Worm (Caenorhabditis elegans): ENCODE results near the gene C44B11.1.

The C44B11.1 gene

DNA sequence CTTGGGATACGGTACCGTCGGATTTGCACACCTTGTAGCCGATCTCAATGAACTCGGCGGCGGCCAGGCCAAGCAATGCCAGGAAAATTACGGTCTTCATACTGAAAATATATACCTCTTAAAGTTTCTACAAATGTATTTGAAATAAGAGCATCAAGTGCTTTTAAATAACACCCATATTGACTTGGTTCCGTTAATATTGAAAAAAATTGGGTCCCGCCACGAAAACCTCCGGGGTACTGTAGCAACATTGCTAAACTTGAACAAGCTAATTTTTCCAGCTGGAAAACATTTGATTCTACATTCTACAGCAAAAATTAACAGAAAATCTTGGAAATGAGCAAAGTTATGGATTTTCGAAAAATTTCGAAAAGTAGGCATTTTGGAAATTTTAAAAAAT, 44.3 kb downstream of the C44B11.1 start, which contains the start of gene heh-1:
Gene heh-1, minus strand, starts transcription at position 101 of the 400 bp plus-strand sequence.
- TF ChIP-seq aptf-2 (GFP tag; conservative IDR thresholded peaks at IDR 0.05), result 0 out of 2 replicates have a peak, but pooled peaks have one; percentile 11
- no peak for TF ChIP-seq F23B12.7 (tag; optimal IDR thresholded peaks at IDR 0.05; ENCODE audit: insufficient read depth)

- TF ChIP-seq aptf-3 (GFP tag; IDR thresholded peaks at IDR 0.05), result no peak
- no peak for TF ChIP-seq nhr-80 (tag; optimal IDR thresholded peaks at IDR 0.05)
- no peak for TF ChIP-seq sdz-38 (tag; optimal IDR thresholded peaks at IDR 0.05)
- no peak for TF ChIP-seq madf-8 (GFP tag; conservative IDR thresholded peaks at IDR 0.05)
These were observed 45.5 kb downstream of the C44B11.1 start for ce11 chrIII:3200563-3200962.

ce11 chrIII:3203589-3203988, 48.5 kb downstream of the C44B11.1 start:
- TF ChIP-seq F55B11.4 (tag; optimal IDR thresholded peaks at IDR 0.05; ENCODE audit: borderline replicate concordance, insufficient read depth) (no peak), fkh-3 (tag; optimal IDR thresholded peaks at IDR 0.05) (no peak), hmg-1.2 (GFP tag; IDR thresholded peaks at IDR 0.05) (peak; percentile 90), snpc-1.1 (tag; optimal IDR thresholded peaks at IDR 0.05; ENCODE audit: insufficient read depth) (no peak), B0261.1 (tag; optimal IDR thresholded peaks at IDR 0.05) (no peak), dpl-1 (GFP tag; optimal IDR thresholded peaks at IDR 0.05) (no peak)

All from whole organism, young adult.